Worm (Caenorhabditis elegans) whole organism, mixed stage, embryonic: ENCODE results near the gene Y56A3A.2.

Source experiments
- blmp-1 ChIP-seq: fragments of 150-350 bp; optimal IDR thresholded peaks from 2 replicates; lab custom pipeline; 2014; ENCODE audit warnings: missing biosample characterization, missing genetic modification characterization
- ceh-39 ChIP-seq: fragments of 150-350 bp; optimal IDR thresholded peaks from 2 replicates; lab custom pipeline; 2014; ENCODE audit warnings: missing biosample characterization, missing genetic modification characterization
- elt-1 ChIP-seq: sonication (generic microtip); optimal IDR thresholded peaks from 2 replicates; lab custom pipeline; 2017; ENCODE audit warnings: missing genetic modification characterization, mild to moderate bottlenecking, missing compliant biosample characterization, antibody characterized with exemption, moderate library complexity, borderline replicate concordance; ENCODE audit not compliant: insufficient read depth
- elt-3 ChIP-seq: fragments of 150-350 bp; optimal IDR thresholded peaks from 2 replicates; lab custom pipeline; 2014; ENCODE audit warnings: missing biosample characterization, missing genetic modification characterization
- lin-13 ChIP-seq: fragments of 150-350 bp; optimal IDR thresholded peaks from 2 replicates; lab custom pipeline; 2014; ENCODE audit warnings: missing biosample characterization, missing genetic modification characterization
- lin-32 ChIP-seq: fragments of 200-800 bp; sonication (Bioruptor generic); optimal IDR thresholded peaks from 2 replicates; lab custom pipeline; 2018; ENCODE audit warnings: mild to moderate bottlenecking, missing genetic modification characterization, missing compliant biosample characterization
- lsy-2 ChIP-seq: fragments of 150-350 bp; optimal IDR thresholded peaks from 2 replicates; lab custom pipeline; 2014; ENCODE audit warnings: missing biosample characterization, missing genetic modification characterization
- mep-1 ChIP-seq: fragments of 150-350 bp; optimal IDR thresholded peaks from 2 replicates; lab custom pipeline; 2017; ENCODE audit warnings: missing biosample characterization, missing genetic modification reagents, missing genetic modification characterization, inconsistent platforms
- nhr-237 ChIP-seq: fragments of 150-350 bp; optimal IDR thresholded peaks from 2 replicates; lab custom pipeline; 2014; ENCODE audit warnings: missing biosample characterization, missing genetic modification characterization
- sptf-1 ChIP-seq: sonication (generic microtip); optimal IDR thresholded peaks from 2 replicates; lab custom pipeline; 2017; ENCODE audit warnings: mild to moderate bottlenecking, missing genetic modification characterization, moderate library complexity, missing compliant biosample characterization
- unc-62 ChIP-seq: fragments of 150-350 bp; optimal IDR thresholded peaks from 2 replicates; lab custom pipeline; 2014; ENCODE audit warnings: missing biosample characterization, missing genetic modification reagents, missing genetic modification characterization
- ztf-11 ChIP-seq: fragments of 150-350 bp; optimal IDR thresholded peaks from 2 replicates; lab custom pipeline; 2014; ENCODE audit warnings: missing biosample characterization, missing genetic modification characterization

DNA sequence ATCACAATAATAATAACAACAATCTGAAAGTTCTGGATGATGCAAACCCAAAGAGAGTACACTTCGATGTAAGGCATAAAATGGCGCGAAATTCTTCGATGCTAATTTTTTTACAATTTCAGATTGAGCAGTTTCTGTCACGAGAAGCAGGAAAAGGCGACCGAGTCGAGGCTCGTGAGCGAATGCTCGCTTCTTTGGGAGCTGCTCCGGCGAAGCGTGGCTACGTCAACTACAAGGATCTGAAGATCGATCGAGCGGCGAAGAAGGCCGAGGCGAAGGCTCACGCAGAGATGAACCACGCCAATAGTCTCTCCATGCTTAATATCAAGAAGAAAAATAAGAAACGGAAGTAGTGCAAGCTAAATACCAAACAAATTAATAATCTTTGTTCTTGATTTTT lies 38.0 kb downstream of the Y56A3A.2 start:
- TF ChIP-seq nhr-237 (no peak), elt-1 (tag; lab: Kevin White, UChicago) (no peak), unc-62 (GFP tag; lab: Kevin White, UChicago) (no peak), blmp-1 (tag; lab: Kevin White, UChicago) (no peak), mep-1 (tag; lab: Kevin White, UChicago) (no peak), lin-32 (GFP tag; lab: Kevin White, UChicago) (no peak), lsy-2 (no peak), lin-13 (no peak), ceh-39 (no peak), sptf-1 (tag; lab: Kevin White, UChicago) (no peak), elt-3 (tag; lab: Kevin White, UChicago) (no peak), ztf-11 (tag; lab: Kevin White, UChicago) (no peak)
